Worm (Caenorhabditis elegans) whole organism, L4 larva: ENCODE measurements around the gene F23F12.3.
"Not testable (repeated sequence)": the region's sequence is repeated elsewhere in the genome, so short reads cannot be mapped to it uniquely, and the experiment has no call there.

Experiments
- D1046.2 ChIP-seq: fragments of 200-800 bp; sonication (Bioruptor generic); IDR thresholded peaks from 2 replicates; pipeline ENCODE4 v1.3.6; 2022; ENCODE audit warnings: missing genetic modification characterization, missing compliant biosample characterization
- F37D6.2 ChIP-seq: sonication (generic microtip); optimal IDR thresholded peaks from 2 replicates; lab custom pipeline; 2016; ENCODE audit warnings: mild to moderate bottlenecking, missing genetic modification characterization, missing compliant biosample characterization
- Y48G9A.11 ChIP-seq: fragments of 200-800 bp; sonication (Bioruptor generic); IDR thresholded peaks from 2 replicates; pipeline ENCODE4 v1.3.6; 2022; ENCODE audit warnings: missing genetic modification reagents, missing genetic modification characterization, missing compliant biosample characterization
- Y75B8A.6 ChIP-seq: fragments of 200-800 bp; sonication (Bioruptor generic); IDR thresholded peaks from 2 replicates; pipeline ENCODE4 v1.3.6; 2022; ENCODE audit warnings: missing genetic modification reagents, missing genetic modification characterization, missing compliant biosample characterization
- ceh-20 ChIP-seq: fragments of 200-800 bp; sonication (Bioruptor generic); IDR thresholded peaks from 2 replicates; pipeline ENCODE4 v1.3.6; 2022; ENCODE audit warnings: missing genetic modification reagents, missing genetic modification characterization, missing compliant biosample characterization
- ctbp-1 ChIP-seq: fragments of 200-800 bp; sonication (Bioruptor generic); IDR thresholded peaks from 2 replicates; pipeline ENCODE4 v1.3.6; 2022; ENCODE audit warnings: missing genetic modification reagents, missing genetic modification characterization, missing compliant biosample characterization
- daf-16 ChIP-seq, 3 experiments: sonication (generic microtip); optimal IDR thresholded peaks; 2 replicates each; lab custom pipeline; 2016 to 2017; ENCODE audit warnings: missing genetic modification characterization in 3 of 3, missing genetic modification reagents in 3 of 3, mild to moderate bottlenecking in 2 of 3, missing compliant biosample characterization in 2 of 3, missing biosample characterization in 1 of 3, moderate library complexity in 1 of 3
- daf-19 ChIP-seq: fragments of 200-800 bp; sonication (Bioruptor generic); conservative IDR thresholded peaks from 2 replicates; pipeline ENCODE4 v1.3.6; 2022; ENCODE audit warnings: missing genetic modification characterization, missing compliant biosample characterization
- dmd-9 ChIP-seq: fragments of 200-800 bp; sonication (Bioruptor generic); IDR thresholded peaks from 2 replicates; pipeline ENCODE4 v1.3.6; 2022; ENCODE audit warnings: missing genetic modification reagents, missing genetic modification characterization, missing compliant biosample characterization
- dpl-1 ChIP-seq: fragments of 150-350 bp; optimal IDR thresholded peaks from 2 replicates; lab custom pipeline; 2014; ENCODE audit warnings: missing biosample characterization, missing genetic modification reagents, missing genetic modification characterization
- egl-43 ChIP-seq: fragments of 200-800 bp; sonication (Bioruptor generic); IDR thresholded peaks from 2 replicates; pipeline ENCODE4 v1.3.6; 2022; ENCODE audit warnings: missing genetic modification reagents, missing genetic modification characterization, missing compliant biosample characterization
- hlh-30 ChIP-seq: sonication (generic microtip); optimal IDR thresholded peaks from 2 replicates; lab custom pipeline; 2017; ENCODE audit warnings: antibody characterized with exemption, mild to moderate bottlenecking, missing genetic modification characterization, missing compliant biosample characterization; ENCODE audit not compliant: insufficient read depth
- lin-29 ChIP-seq: fragments of 200-800 bp; sonication (Bioruptor generic); IDR thresholded peaks from 2 replicates; pipeline ENCODE4 v1.3.6; 2022; ENCODE audit warnings: missing genetic modification reagents, missing genetic modification characterization, missing compliant biosample characterization
- madf-5 ChIP-seq, 2 experiments: fragments of 200-800 bp; sonication (Bioruptor generic); IDR thresholded peaks; 2 replicates each; pipeline ENCODE4 v1.3.6; 2022; ENCODE audit warnings: missing compliant biosample characterization in 2 of 2, missing genetic modification characterization in 2 of 2
- madf-9 ChIP-seq: fragments of 200-800 bp; sonication (Bioruptor generic); conservative IDR thresholded peaks from 2 replicates; pipeline ENCODE4 v1.3.6; 2022; ENCODE audit warnings: missing genetic modification reagents, missing genetic modification characterization, missing compliant biosample characterization
- mdl-1 ChIP-seq, 2 experiments: fragments of 150-350 bp in 1 of 2; sonication (generic microtip) in 1 of 2; optimal IDR thresholded peaks; 2 replicates each; lab custom pipeline; 2014 to 2017; ENCODE audit warnings: missing biosample characterization in 2 of 2, missing genetic modification characterization in 2 of 2
- mes-2 ChIP-seq: sonication (generic microtip); optimal IDR thresholded peaks from 2 replicates; lab custom pipeline; 2016; ENCODE audit warnings: missing genotype, mild to moderate bottlenecking, missing genetic modification characterization, missing compliant biosample characterization; ENCODE audit not compliant: poor library complexity, severe bottlenecking
- mxl-2 ChIP-seq: fragments of 200-800 bp; sonication (Bioruptor generic); conservative IDR thresholded peaks from 2 replicates; pipeline ENCODE4 v1.3.6; 2022; ENCODE audit warnings: missing genetic modification reagents, missing genetic modification characterization, missing compliant biosample characterization
- nhr-28 ChIP-seq: fragments of 150-350 bp; optimal IDR thresholded peaks from 2 replicates; lab custom pipeline; 2014; ENCODE audit warnings: missing biosample characterization, missing genetic modification characterization
- nhr-48 ChIP-seq: sonication (generic microtip); optimal IDR thresholded peaks from 2 replicates; lab custom pipeline; 2016; ENCODE audit warnings: mild to moderate bottlenecking, missing genetic modification characterization, missing compliant biosample characterization
- tag-97 ChIP-seq: fragments of 200-800 bp; sonication (Bioruptor generic); IDR thresholded peaks from 2 replicates; pipeline ENCODE4 v1.3.6; 2022; ENCODE audit warnings: missing genetic modification characterization, missing compliant biosample characterization
- unc-130 ChIP-seq: sonication (generic microtip); optimal IDR thresholded peaks from 2 replicates; lab custom pipeline; 2016; ENCODE audit warnings: missing genetic modification reagents, missing genetic modification characterization, missing compliant biosample characterization
- unc-62 ChIP-seq, 3 experiments: fragments of 150-350 bp in 1 of 3; sonication (generic microtip); optimal IDR thresholded peaks in 2 of 3; peaks in 1 of 3; 1 replicate in 1 of 3; 2 replicates in 2 of 3; lab custom pipeline; 2014 to 2017; ENCODE audit warnings: missing biosample characterization in 3 of 3, missing genetic modification characterization in 3 of 3, missing genetic modification reagents in 3 of 3, missing genotype in 1 of 3
- zfp-2 ChIP-seq: sonication (generic microtip); optimal IDR thresholded peaks from 2 replicates; lab custom pipeline; 2016; ENCODE audit warnings: mild to moderate bottlenecking, missing genetic modification characterization, missing compliant biosample characterization
- zfp-3 ChIP-seq: fragments of 200-800 bp; sonication (Bioruptor generic); conservative IDR thresholded peaks from 2 replicates; pipeline ENCODE4 v1.3.6; 2022; ENCODE audit warnings: missing genetic modification reagents, missing genetic modification characterization, missing compliant biosample characterization

Gene F23F12.3

ce11 chrIII:6551187-6552058, 51.1 kb downstream of the F23F12.3 start, which contains the start of gene C09E7.7 (continued):
- TF ChIP-seq dmd-9 (GFP tag; lab: Robert Waterston, UW) (peak; percentile 49; the same call in 1 of the 2 replicates), Y48G9A.11 (0 out of 2 replicates have a peak, but pooled peaks have one; percentile 14), ceh-20 (GFP tag; lab: Robert Waterston, UW) (peak; percentile 65; the same call in 1 of the 2 replicates), mes-2 (tag; lab: Kevin White, UChicago) (peak; percentile 84), ctbp-1 (peak; percentile 71; the same call in 1 of the 2 replicates), zfp-3 (peak; percentile 42; the same call in 1 of the 2 replicates), mxl-2 (GFP tag; lab: Robert Waterston, UW) (peak; percentile 15; the same call in 1 of the 2 replicates), madf-5 (GFP tag; IDR thresholded peaks at IDR 0.05; lab: Robert Waterston, UW) (0 out of 4 replicates have a peak, but pooled peaks have one; percentile 6 to 10), nhr-48 (tag; lab: Kevin White, UChicago) (peak; percentile 56), dpl-1 (GFP tag; lab: Kevin White, UChicago) (peak; percentile 48), unc-130 (GFP tag; lab: Kevin White, UChicago) (peak; percentile 49), unc-62 (GFP tag; optimal IDR thresholded peaks at IDR 0.05 in 1 of 2; lab: Kevin White, UChicago) (peak in 1 of 2 experiments; percentile 63), egl-43 (GFP tag; lab: Robert Waterston, UW) (peak; percentile 66), nhr-28 (tag; lab: Kevin White, UChicago) (peak; percentile 2), hlh-30 (tag; lab: Kevin White, UChicago) (peak; percentile 55), lin-29 (GFP tag; lab: Robert Waterston, UW) (0 out of 2 replicates have a peak, but pooled peaks have one; percentile 40), zfp-2 (tag; lab: Kevin White, UChicago) (peak; percentile 10), daf-16 (GFP tag; optimal IDR thresholded peaks at IDR 0.05; lab: Kevin White, UChicago) (peak in 1 of 2 experiments; percentile 25), daf-16 (tag; optimal IDR thresholded peaks at IDR 0.05; lab: Kevin White, UChicago) (peak; percentile 37), Y75B8A.6 (GFP tag; lab: Robert Waterston, UW) (0 out of 2 replicates have a peak, but pooled peaks have one; percentile 14), D1046.2 (GFP tag; lab: Robert Waterston, UW) (peak; percentile 54; the same call in 1 of the 2 replicates), madf-9 (GFP tag; lab: Robert Waterston, UW) (peak; percentile 56), tag-97 (GFP tag; lab: Robert Waterston, UW) (0 out of 2 replicates have a peak, but pooled peaks have one; percentile 44), mdl-1 (tag; optimal IDR thresholded peaks at IDR 0.05; lab: Kevin White, UChicago) (peak in 1 of 2 experiments; percentile 38), F37D6.2 (tag; lab: Kevin White, UChicago) (peak; percentile 58), daf-19 (GFP tag; lab: Robert Waterston, UW) (0 out of 2 replicates have a peak, but pooled peaks have one; percentile 28)
- TF ChIP-seq unc-62 (tag; optimal IDR thresholded peaks at IDR 0.05; lab: Kevin White, UChicago), result not testable (repeated sequence)
